Worm (Caenorhabditis elegans) whole organism, mixed stage, embryonic: ENCODE data around the gene Y54G2A.41.
A peak's percentile ranks its signal among the peaks of the same experiment; 100 is the strongest.

Experiments used
- M03D4.4 ChIP-seq: sonication (generic microtip); optimal IDR thresholded peaks from 2 replicates; lab custom pipeline; 2017; ENCODE audit warnings: mild to moderate bottlenecking, missing genetic modification characterization, missing compliant biosample characterization
- blmp-1 ChIP-seq: fragments of 150-350 bp; optimal IDR thresholded peaks from 2 replicates; lab custom pipeline; 2014; ENCODE audit warnings: missing biosample characterization, missing genetic modification characterization
- ceh-39 ChIP-seq: fragments of 150-350 bp; optimal IDR thresholded peaks from 2 replicates; lab custom pipeline; 2014; ENCODE audit warnings: missing biosample characterization, missing genetic modification characterization
- ces-1 ChIP-seq: fragments of 150-350 bp; optimal IDR thresholded peaks from 2 replicates; lab custom pipeline; 2014; ENCODE audit warnings: missing biosample characterization, missing genetic modification reagents, missing genetic modification characterization
- elt-3 ChIP-seq: fragments of 150-350 bp; optimal IDR thresholded peaks from 2 replicates; lab custom pipeline; 2014; ENCODE audit warnings: missing biosample characterization, missing genetic modification characterization
- flh-1 ChIP-seq: fragments of 200-800 bp; sonication (Bioruptor generic); optimal IDR thresholded peaks from 2 replicates; lab custom pipeline; 2018; ENCODE audit warnings: mild to moderate bottlenecking, missing genetic modification characterization, moderate library complexity, missing compliant biosample characterization
- lin-13 ChIP-seq: fragments of 150-350 bp; optimal IDR thresholded peaks from 2 replicates; lab custom pipeline; 2014; ENCODE audit warnings: missing biosample characterization, missing genetic modification characterization
- mep-1 ChIP-seq: fragments of 150-350 bp; optimal IDR thresholded peaks from 2 replicates; lab custom pipeline; 2017; ENCODE audit warnings: missing biosample characterization, missing genetic modification reagents, missing genetic modification characterization, inconsistent platforms
- nhr-28 ChIP-seq: fragments of 150-350 bp; optimal IDR thresholded peaks from 2 replicates; lab custom pipeline; 2014; ENCODE audit warnings: missing biosample characterization, missing genetic modification characterization
- sptf-1 ChIP-seq: sonication (generic microtip); optimal IDR thresholded peaks from 2 replicates; lab custom pipeline; 2017; ENCODE audit warnings: mild to moderate bottlenecking, missing genetic modification characterization, moderate library complexity, missing compliant biosample characterization
- unc-62 ChIP-seq: fragments of 150-350 bp; optimal IDR thresholded peaks from 2 replicates; lab custom pipeline; 2014; ENCODE audit warnings: missing biosample characterization, missing genetic modification reagents, missing genetic modification characterization

DNA sequence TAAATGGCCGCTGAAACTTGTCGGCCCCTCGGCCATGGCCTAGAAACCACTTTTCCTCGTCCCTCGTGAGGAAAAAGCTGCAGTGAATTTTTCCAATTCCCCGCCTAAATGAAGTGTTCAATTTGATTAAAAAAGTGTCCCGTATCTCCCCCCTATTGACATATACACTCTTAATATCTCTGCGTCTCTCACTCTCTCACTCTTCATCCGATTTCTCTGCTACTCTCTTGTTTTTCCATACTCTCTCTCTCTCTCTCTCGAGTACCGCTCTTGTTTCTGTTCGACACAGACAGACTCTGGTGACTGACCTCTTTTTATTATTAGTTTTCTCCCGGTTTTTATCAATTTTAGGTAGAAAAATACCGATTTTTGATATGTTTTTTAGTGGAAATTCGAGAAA is 33.4 kb downstream of the Y54G2A.41 start:
- TF ChIP-seq blmp-1, result no peak
- no peak for TF ChIP-seq nhr-28 (tag; lab: Kevin White, UChicago)
- TF ChIP-seq sptf-1 (tag; lab: Kevin White, UChicago), result no peak
- no peak for TF ChIP-seq elt-3
- TF ChIP-seq M03D4.4 (tag; lab: Kevin White, UChicago), result no peak
- TF ChIP-seq mep-1, result no peak
- TF ChIP-seq flh-1 (GFP tag; lab: Kevin White, UChicago), result no peak
- no peak for TF ChIP-seq lin-13 (tag; lab: Kevin White, UChicago)
- no peak for TF ChIP-seq ceh-39 (tag; lab: Kevin White, UChicago)
- peak; percentile 13 for TF ChIP-seq unc-62 (GFP tag; lab: Kevin White, UChicago)
- peak; percentile 90 for TF ChIP-seq ces-1 (GFP tag; lab: Kevin White, UChicago)
